Fruit fly (Drosophila melanogaster) whole organism, embryonic: Measurements from ENCODE around the gene RhoGAP93B.
A peak's percentile ranks its signal among the peaks of the same experiment; 100 is the strongest.

Source experiments
- Abd-B ChIP-seq: fragments of 200-800 bp; sonication (Bioruptor generic); optimal IDR thresholded peaks from 2 replicates; lab custom pipeline; 2018; ENCODE audit warnings: missing biosample characterization, mild to moderate bottlenecking, missing genetic modification characterization, moderate library complexity
- CG1024 ChIP-seq: fragments of 200-800 bp; sonication (Bioruptor generic); IDR thresholded peaks from 2 replicates; pipeline ENCODE4 v1.3.6; 2022; ENCODE audit warnings: missing biosample characterization, missing genetic modification characterization
- CG1233 ChIP-seq: fragments of 200-800 bp; sonication (Bioruptor generic); optimal IDR thresholded peaks from 4 replicates; lab custom pipeline; 2018; ENCODE audit warnings: missing biosample characterization, mild to moderate bottlenecking, missing genetic modification characterization
- CG12391 ChIP-seq: fragments of 200-800 bp; sonication (Bioruptor generic); optimal IDR thresholded peaks from 3 replicates; lab custom pipeline; 2018; ENCODE audit warnings: missing biosample characterization, mild to moderate bottlenecking, missing genetic modification characterization, moderate library complexity
- CG12942 ChIP-seq: fragments of 200-800 bp; sonication (Bioruptor generic); optimal IDR thresholded peaks from 3 replicates; lab custom pipeline; 2016; ENCODE audit warnings: missing biosample characterization, missing genetic modification characterization
- CG13894 ChIP-seq: fragments of 200-800 bp; sonication (Bioruptor generic); optimal IDR thresholded peaks from 3 replicates; lab custom pipeline; 2018; ENCODE audit warnings: missing biosample characterization, mild to moderate bottlenecking, missing genetic modification characterization, moderate library complexity
- CG14860 ChIP-seq: fragments of 200-800 bp; sonication (Bioruptor generic); IDR thresholded peaks from 3 replicates; pipeline ENCODE4 v1.3.6; 2022; ENCODE audit warnings: missing biosample characterization, missing genetic modification characterization; ENCODE audit not compliant: partially characterized antibody
- CG15011 ChIP-seq: fragments of 200-800 bp; sonication (Bioruptor generic); optimal IDR thresholded peaks from 3 replicates; lab custom pipeline; 2018; ENCODE audit warnings: missing biosample characterization, mild to moderate bottlenecking, missing genetic modification characterization
- CG15514 ChIP-seq: fragments of 200-800 bp; sonication (Bioruptor generic); optimal IDR thresholded peaks from 3 replicates; lab custom pipeline; 2017; ENCODE audit warnings: missing biosample characterization, missing genetic modification characterization, mild to moderate bottlenecking, moderate library complexity, missing genetic modification reagents
- CG17829 ChIP-seq: fragments of 200-800 bp; optimal IDR thresholded peaks from 2 replicates; lab custom pipeline; 2019; ENCODE audit warnings: missing biosample characterization, mild to moderate bottlenecking, missing genetic modification characterization, moderate library complexity
- CG2116 ChIP-seq: fragments of 200-800 bp; sonication (Bioruptor generic); optimal IDR thresholded peaks from 3 replicates; lab custom pipeline; 2018; ENCODE audit warnings: missing biosample characterization, mild to moderate bottlenecking, missing genetic modification characterization
- CG2120 ChIP-seq: fragments of 200-800 bp; sonication (Bioruptor generic); optimal IDR thresholded peaks from 3 replicates; lab custom pipeline; 2016; ENCODE audit warnings: missing biosample characterization, missing genetic modification characterization
- CG2712 ChIP-seq: fragments of 200-800 bp; optimal IDR thresholded peaks from 3 replicates; lab custom pipeline; 2019; ENCODE audit warnings: missing biosample characterization, mild to moderate bottlenecking, missing genetic modification characterization, moderate library complexity
- CG31224 ChIP-seq: fragments of 200-800 bp; sonication (Bioruptor generic); IDR thresholded peaks from 2 replicates; pipeline ENCODE4 v1.3.6; 2022; ENCODE audit warnings: missing biosample characterization, missing genetic modification characterization
- CG33213 ChIP-seq: fragments of 200-800 bp; sonication (Bioruptor generic); optimal IDR thresholded peaks from 3 replicates; lab custom pipeline; 2016; ENCODE audit warnings: missing biosample characterization, missing genetic modification characterization
- CG3407 ChIP-seq: fragments of 200-800 bp; sonication (Bioruptor generic); optimal IDR thresholded peaks from 2 replicates; lab custom pipeline; 2018; ENCODE audit warnings: missing biosample characterization, mild to moderate bottlenecking, missing genetic modification characterization
- CG42726 ChIP-seq: fragments of 200-800 bp; sonication (Bioruptor generic); IDR thresholded peaks from 2 replicates; pipeline ENCODE4 v1.3.6; 2022; ENCODE audit warnings: missing biosample characterization, missing genetic modification characterization; ENCODE audit not compliant: partially characterized antibody
- CG5180 ChIP-seq: fragments of 200-800 bp; sonication (Bioruptor generic); optimal IDR thresholded peaks from 3 replicates; lab custom pipeline; 2017; ENCODE audit warnings: missing biosample characterization, missing genetic modification characterization, mild to moderate bottlenecking, moderate library complexity, missing genetic modification reagents
- CG6254 ChIP-seq: fragments of 200-800 bp; sonication (Bioruptor generic); optimal IDR thresholded peaks from 3 replicates; lab custom pipeline; 2017; ENCODE audit warnings: mild to moderate bottlenecking, missing biosample characterization, missing genetic modification reagents, missing genetic modification characterization
- CG6791 ChIP-seq: fragments of 200-800 bp; sonication (Bioruptor generic); IDR thresholded peaks from 3 replicates; pipeline ENCODE4 v1.3.6; 2022; ENCODE audit warnings: missing biosample characterization, missing genetic modification characterization; ENCODE audit not compliant: partially characterized antibody
- CG8944 ChIP-seq: fragments of 200-800 bp; sonication (Bioruptor generic); optimal IDR thresholded peaks from 3 replicates; lab custom pipeline; 2016; ENCODE audit warnings: missing biosample characterization, missing genetic modification characterization
- CoRest ChIP-seq: fragments of 200-800 bp; sonication (Bioruptor generic); optimal IDR thresholded peaks from 3 replicates; lab custom pipeline; 2018; ENCODE audit warnings: missing biosample characterization, mild to moderate bottlenecking, missing genetic modification characterization, moderate library complexity
- Doc3 ChIP-seq: fragments of 200-800 bp; sonication (Bioruptor generic); IDR thresholded peaks from 3 replicates; pipeline ENCODE4 v1.3.6; 2022; ENCODE audit warnings: missing biosample characterization, missing genetic modification characterization; ENCODE audit not compliant: partially characterized antibody
- E2f1 ChIP-seq: fragments of 200-800 bp; sonication (Bioruptor generic); IDR thresholded peaks from 2 replicates; pipeline ENCODE4 v1.3.6; 2022; ENCODE audit warnings: missing biosample characterization, missing genetic modification characterization
- Fer1 ChIP-seq: fragments of 200-800 bp; sonication (Bioruptor generic); optimal IDR thresholded peaks from 2 replicates; lab custom pipeline; 2017; ENCODE audit warnings: missing biosample characterization, mild to moderate bottlenecking, missing genetic modification characterization
- Hand ChIP-seq: fragments of 200-800 bp; sonication (Bioruptor generic); optimal IDR thresholded peaks from 2 replicates; lab custom pipeline; 2017; ENCODE audit warnings: mild to moderate bottlenecking, missing biosample characterization, missing genetic modification reagents, missing genetic modification characterization
- Hey ChIP-seq: fragments of 200-800 bp; sonication (Bioruptor generic); optimal IDR thresholded peaks from 3 replicates; lab custom pipeline; 2018; ENCODE audit warnings: missing biosample characterization, mild to moderate bottlenecking, missing genetic modification characterization
- Lhr ChIP-seq: fragments of 200-800 bp; sonication (Bioruptor generic); optimal IDR thresholded peaks from 3 replicates; lab custom pipeline; 2017; ENCODE audit warnings: mild to moderate bottlenecking, missing biosample characterization, missing genetic modification reagents, missing genetic modification characterization
- Med ChIP-seq: fragments of 200-800 bp; sonication (Bioruptor generic); peaks from one replicate; lab custom pipeline; 2016; ENCODE audit warnings: missing biosample characterization, missing genetic modification characterization, mild to moderate bottlenecking, inconsistent platforms, moderate library complexity
- NC2β ChIP-seq: fragments of 200-800 bp; sonication (Bioruptor generic); optimal IDR thresholded peaks from 2 replicates; lab custom pipeline; 2016; ENCODE audit warnings: missing biosample characterization, missing genetic modification characterization
- Nf-YB ChIP-seq: fragments of 200-800 bp; sonication (Bioruptor generic); optimal IDR thresholded peaks from 3 replicates; lab custom pipeline; 2019; ENCODE audit warnings: missing biosample characterization, mild to moderate bottlenecking, missing genetic modification characterization, moderate library complexity
- Rfx ChIP-seq: fragments of 200-800 bp; sonication (Bioruptor generic); IDR thresholded peaks from 2 replicates; pipeline ENCODE4 v1.3.6; 2022; ENCODE audit warnings: missing biosample characterization, missing genetic modification characterization
- Sox102F ChIP-seq: fragments of 200-800 bp; sonication (Bioruptor generic); optimal IDR thresholded peaks from 2 replicates; lab custom pipeline; 2018; ENCODE audit warnings: missing biosample characterization, mild to moderate bottlenecking, missing genetic modification characterization, moderate library complexity
- Sry-δ ChIP-seq: fragments of 200-800 bp; sonication (Bioruptor generic); optimal IDR thresholded peaks from 2 replicates; lab custom pipeline; 2016; ENCODE audit warnings: missing biosample characterization, missing genetic modification characterization
- cwo ChIP-seq: fragments of 200-800 bp; sonication (Bioruptor generic); optimal IDR thresholded peaks from 3 replicates; lab custom pipeline; 2017; ENCODE audit warnings: missing biosample characterization, missing genetic modification characterization, mild to moderate bottlenecking, moderate library complexity, missing genetic modification reagents
- fd64A ChIP-seq: fragments of 200-800 bp; sonication (Bioruptor generic); optimal IDR thresholded peaks from 3 replicates; lab custom pipeline; 2018; ENCODE audit warnings: missing biosample characterization, mild to moderate bottlenecking, missing genetic modification characterization
- grn ChIP-seq: fragments of 200-800 bp; sonication (Bioruptor generic); optimal IDR thresholded peaks from 3 replicates; lab custom pipeline; 2017; ENCODE audit warnings: missing biosample characterization, missing genetic modification characterization
- gro ChIP-seq: fragments of 200-800 bp; sonication (Bioruptor generic); optimal IDR thresholded peaks from 2 replicates; lab custom pipeline; 2016; ENCODE audit warnings: missing biosample characterization, missing genetic modification characterization
- kay ChIP-seq: fragments of 200-800 bp; sonication (Bioruptor generic); optimal IDR thresholded peaks from 2 replicates; lab custom pipeline; 2016; ENCODE audit warnings: missing biosample characterization, missing genetic modification characterization
- nmo ChIP-seq: fragments of 200-800 bp; sonication (Bioruptor generic); optimal IDR thresholded peaks from 2 replicates; lab custom pipeline; 2018; ENCODE audit warnings: missing biosample characterization, mild to moderate bottlenecking, missing genetic modification characterization, moderate library complexity
- p53 ChIP-seq: fragments of 200-800 bp; sonication (Bioruptor generic); optimal IDR thresholded peaks from 2 replicates; lab custom pipeline; 2016; ENCODE audit warnings: missing biosample characterization, missing genetic modification characterization
- peb ChIP-seq: fragments of 200-800 bp; sonication (Bioruptor generic); IDR thresholded peaks from 2 replicates; pipeline ENCODE4 v1.3.6; 2022; ENCODE audit warnings: missing biosample characterization, missing genetic modification characterization
- pfk ChIP-seq: fragments of 200-800 bp; sonication (Bioruptor generic); optimal IDR thresholded peaks from 2 replicates; lab custom pipeline; 2018; ENCODE audit warnings: missing biosample characterization, mild to moderate bottlenecking, missing genetic modification characterization, moderate library complexity
- row ChIP-seq: fragments of 200-800 bp; sonication (Bioruptor generic); IDR thresholded peaks from 3 replicates; pipeline ENCODE4 v1.3.6; 2022; ENCODE audit warnings: missing biosample characterization, missing genetic modification characterization
- run ChIP-seq: fragments of 200-800 bp; sonication (Bioruptor generic); optimal IDR thresholded peaks from 3 replicates; lab custom pipeline; 2018; ENCODE audit warnings: missing biosample characterization, mild to moderate bottlenecking, missing genetic modification characterization
- sob ChIP-seq: fragments of 200-800 bp; sonication (Bioruptor generic); IDR thresholded peaks from 2 replicates; pipeline ENCODE4 v1.3.6; 2022; ENCODE audit warnings: missing biosample characterization, missing genetic modification characterization
- tap ChIP-seq: fragments of 200-800 bp; optimal IDR thresholded peaks from 3 replicates; lab custom pipeline; 2019; ENCODE audit warnings: missing biosample characterization, mild to moderate bottlenecking, missing genetic modification characterization, moderate library complexity
- toy ChIP-seq: fragments of 200-800 bp; sonication (Bioruptor generic); IDR thresholded peaks from 2 replicates; pipeline ENCODE4 v1.3.6; 2022; ENCODE audit warnings: missing biosample characterization, missing genetic modification characterization
- zen ChIP-seq: fragments of 200-800 bp; sonication (Bioruptor generic); optimal IDR thresholded peaks from 3 replicates; lab custom pipeline; 2018; ENCODE audit warnings: missing biosample characterization, mild to moderate bottlenecking, missing genetic modification characterization, moderate library complexity
- zfh2 ChIP-seq: fragments of 200-800 bp; sonication (Bioruptor generic); optimal IDR thresholded peaks from 2 replicates; lab custom pipeline; 2016; ENCODE audit warnings: missing biosample characterization, missing genetic modification characterization

Gene RhoGAP93B

DNA sequence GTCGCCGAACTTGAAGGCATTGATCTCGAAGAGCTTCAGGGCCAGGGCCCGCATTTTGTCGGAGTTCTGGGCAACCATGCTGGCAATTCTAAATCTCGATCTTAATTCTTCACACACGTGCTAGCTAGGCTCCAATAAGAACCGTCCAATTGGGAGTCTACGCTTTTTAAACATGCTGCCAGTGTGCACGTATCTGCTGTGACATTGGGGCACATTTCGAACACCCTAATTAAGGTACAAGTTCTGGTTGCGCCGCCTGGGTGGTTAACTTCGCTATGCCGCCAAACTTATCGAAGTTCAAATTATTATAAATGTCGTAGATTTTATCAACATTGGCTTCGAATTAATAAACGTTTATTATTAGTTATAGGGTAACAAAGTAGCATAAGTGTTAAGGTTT lies 24.5 kb downstream of the RhoGAP93B start, which contains the start of gene r-l (continued):
- TF ChIP-seq CG6791, result peak; percentile 43; the same call in 2 of the 3 replicates
- peak; percentile 47 for TF ChIP-seq gro (GFP tag; lab: Kevin White, UChicago)
- TF ChIP-seq CG31224, result no peak
- TF ChIP-seq CG13894 (tag; lab: Kevin White, UChicago), result peak; percentile 65
- peak; percentile 61 for TF ChIP-seq CG42726
- TF ChIP-seq run, result no peak
- TF ChIP-seq peb (GFP tag; lab: Robert Waterston, UW), result no peak
- peak; percentile 4 for TF ChIP-seq zfh2
- TF ChIP-seq Sry-δ, result peak; percentile 67
- peak; percentile 76 for TF ChIP-seq zen (tag; lab: Kevin White, UChicago)
- TF ChIP-seq nmo, result peak; percentile 31
- no peak for TF ChIP-seq CG5180 (GFP tag; lab: Kevin White, UChicago)
- no peak for TF ChIP-seq tap (tag; lab: Kevin White, UChicago)
- TF ChIP-seq Doc3 (GFP tag; lab: Robert Waterston, UW), result no peak
- peak; percentile 59 for TF ChIP-seq CG33213 (GFP tag; lab: Kevin White, UChicago)
- no peak for TF ChIP-seq Hey
- no peak for TF ChIP-seq CG12942 (GFP tag; lab: Kevin White, UChicago)
- TF ChIP-seq CG15011 (GFP tag; lab: Kevin White, UChicago), result no peak
- TF ChIP-seq Rfx (GFP tag; lab: Robert Waterston, UW), result 0 out of 2 replicates have a peak, but pooled peaks have one; percentile 15
- no peak for TF ChIP-seq kay (GFP tag; lab: Kevin White, UChicago)
- TF ChIP-seq Fer1 (GFP tag; lab: Kevin White, UChicago), result peak; percentile 27
- TF ChIP-seq Hand (GFP tag; lab: Kevin White, UChicago), result no peak
- peak; percentile 89 for TF ChIP-seq CG15514 (GFP tag; lab: Kevin White, UChicago)
- TF ChIP-seq Abd-B (GFP tag; lab: Kevin White, UChicago), result peak; percentile 39
- TF ChIP-seq sob (GFP tag; lab: Robert Waterston, UW), result 0 out of 2 replicates have a peak, but pooled peaks have one; percentile 19
- no peak for TF ChIP-seq CG1024 (GFP tag; lab: Robert Waterston, UW)
- no peak for TF ChIP-seq CG1233
- TF ChIP-seq CG2120 (GFP tag; lab: Kevin White, UChicago), result peak; percentile 25
- peak; percentile 43 for TF ChIP-seq grn (GFP tag; lab: Kevin White, UChicago)
- peak; percentile 44 for TF ChIP-seq p53 (GFP tag; lab: Kevin White, UChicago)
- peak; percentile 79 for TF ChIP-seq Lhr
- no peak for TF ChIP-seq CG3407
- TF ChIP-seq Sox102F, result no peak
- no peak for TF ChIP-seq pfk (GFP tag; lab: Kevin White, UChicago)
- peak; percentile 18 for TF ChIP-seq CG12391 (tag; lab: Kevin White, UChicago)
- TF ChIP-seq E2f1 (GFP tag; lab: Robert Waterston, UW), result no peak
- TF ChIP-seq Med (GFP tag; lab: Kevin White, UChicago), result peak; percentile 88
- TF ChIP-seq CG2116 (GFP tag; lab: Kevin White, UChicago), result peak; percentile 73
- peak; percentile 20 for TF ChIP-seq Nf-YB
- TF ChIP-seq row (GFP tag; lab: Robert Waterston, UW), result peak; percentile 31; the same call in 1 of the 3 replicates
- no peak for TF ChIP-seq CG14860 (GFP tag; lab: Robert Waterston, UW)
- TF ChIP-seq fd64A, result no peak
- peak; percentile 8 for TF ChIP-seq CG8944
- no peak for TF ChIP-seq CG6254 (GFP tag; lab: Kevin White, UChicago)
- peak; percentile 45 for TF ChIP-seq CoRest (tag; lab: Kevin White, UChicago)
- peak; percentile 37 for TF ChIP-seq CG17829 (tag; lab: Kevin White, UChicago)
- peak; percentile 18 for TF ChIP-seq NC2β
- peak; percentile 40 for TF ChIP-seq cwo (GFP tag; lab: Kevin White, UChicago)
- TF ChIP-seq toy, result no peak
- TF ChIP-seq CG2712 (tag; lab: Kevin White, UChicago), result peak; percentile 39
